Worm (Caenorhabditis elegans) whole organism, midembryonic: Measurements from ENCODE around the gene D2062.5.

Source experiments
- T22C8.4 ChIP-seq: fragments of 200-800 bp; sonication (Bioruptor generic); IDR thresholded peaks from 2 replicates; pipeline ENCODE4 v1.3.6; 2022; ENCODE audit warnings: missing genetic modification characterization, missing compliant biosample characterization
- flt-1 ChIP-seq: fragments of 200-800 bp; sonication (Bioruptor generic); IDR thresholded peaks from 2 replicates; pipeline ENCODE4 v1.3.6; 2022; ENCODE audit warnings: missing genetic modification characterization, missing compliant biosample characterization
- klf-2 ChIP-seq: fragments of 200-800 bp; sonication (Bioruptor generic); conservative IDR thresholded peaks from 2 replicates; pipeline ENCODE4 v1.3.6; 2022; ENCODE audit warnings: missing genetic modification reagents, missing genetic modification characterization, missing compliant biosample characterization
- med-1 ChIP-seq: sonication (generic microtip); optimal IDR thresholded peaks from 2 replicates; lab custom pipeline; 2017; ENCODE audit warnings: missing genetic modification characterization, mild to moderate bottlenecking, missing compliant biosample characterization, antibody characterized with exemption, missing genetic modification reagents; ENCODE audit not compliant: insufficient read depth
- ref-1 ChIP-seq: fragments of 200-800 bp; sonication (Bioruptor generic); conservative IDR thresholded peaks from 2 replicates; pipeline ENCODE4 v1.3.6; 2022; ENCODE audit warnings: missing genetic modification reagents, missing genetic modification characterization, missing compliant biosample characterization
- ztf-23 ChIP-seq: fragments of 200-800 bp; sonication (Bioruptor generic); IDR thresholded peaks from 2 replicates; pipeline ENCODE4 v1.3.6; 2022; ENCODE audit warnings: missing genetic modification reagents, missing genetic modification characterization, missing compliant biosample characterization
- ztf-29 ChIP-seq: fragments of 200-800 bp; sonication (Bioruptor generic); IDR thresholded peaks from 2 replicates; pipeline ENCODE4 v1.3.6; 2022; ENCODE audit warnings: missing genetic modification reagents, missing genetic modification characterization, missing compliant biosample characterization

- TF ChIP-seq ztf-23 (GFP tag; lab: Robert Waterston, UW) (no peak), ztf-29 (GFP tag; lab: Robert Waterston, UW) (peak; percentile 38; the same call in 1 of the 2 replicates), T22C8.4 (GFP tag; lab: Robert Waterston, UW) (no peak), flt-1 (GFP tag; lab: Robert Waterston, UW) (no peak), klf-2 (no peak), med-1 (GFP tag; lab: Kevin White, UChicago) (no peak), ref-1 (no peak)
Observed at ce11 chrII:2611009-2611408, 11.6 kb upstream of the D2062.5 start.
